Fruit fly (Drosophila melanogaster) Kc167 (cell line): ENCODE results near the gene Loxl1.

Source experiments
- Sin3A ChIP-seq: fragments of >200 bp; optimal IDR thresholded peaks from 2 replicates; lab custom pipeline; 2018; ENCODE audit warnings: missing external identifiers
- h ChIP-seq: fragments of >200 bp; optimal IDR thresholded peaks from 3 replicates; lab custom pipeline; 2018; ENCODE audit warnings: missing external identifiers
- psq ChIP-seq: fragments of >200 bp; optimal IDR thresholded peaks from 2 replicates; lab custom pipeline; 2017; ENCODE audit warnings: missing external identifiers

- TF ChIP-seq Sin3A (lab: Kevin White, UChicago) (no peak), h (lab: Kevin White, UChicago) (no peak), psq (lab: Kevin White, UChicago) (no peak)
Observed at dm6 chr3R:31443023-31443422, 16.6 kb downstream of the Loxl1 start.
